Worm (Caenorhabditis elegans): Measurements from ENCODE around the gene eef-1B.1.
A peak's percentile ranks its signal among the peaks of the same experiment; 100 is the strongest.

eef-1B.1 gene

ce11 chrIII:7940819-7941218, 32.4 kb downstream of the eef-1B.1 start, which contains the start of gene C29E4.12 (continued):
- peak; percentile 26 for TF ChIP-seq fkh-10 (GFP tag; optimal IDR thresholded peaks at IDR 0.05)
- TF ChIP-seq elt-2 (tag; optimal IDR thresholded peaks at IDR 0.05): no peak
- TF ChIP-seq pqm-1 (tag; optimal IDR thresholded peaks at IDR 0.05): peak; percentile 11
- TF ChIP-seq egl-5 (tag; optimal IDR thresholded peaks at IDR 0.05): peak; percentile 38
- peak; percentile 91 for TF ChIP-seq lin-15B (tag; optimal IDR thresholded peaks at IDR 0.05)
- peak; percentile 38 for TF ChIP-seq hmg-11 (tag; optimal IDR thresholded peaks at IDR 0.05)
- peak; percentile 83 for TF ChIP-seq nfya-1 (tag; optimal IDR thresholded peaks at IDR 0.05; ENCODE audit: insufficient read depth)
- TF ChIP-seq snpc-4 (tag; optimal IDR thresholded peaks at IDR 0.05): no peak
- no peak for TF ChIP-seq eor-1 (tag; optimal IDR thresholded peaks at IDR 0.05)
- no peak for TF ChIP-seq egl-27 (tag; optimal IDR thresholded peaks at IDR 0.05)
- TF ChIP-seq lsy-12 (tag; optimal IDR thresholded peaks at IDR 0.05): no peak
- no peak for TF ChIP-seq elt-1 (tag; optimal IDR thresholded peaks at IDR 0.05)
- TF ChIP-seq lin-39 (tag; optimal IDR thresholded peaks at IDR 0.05): peak; percentile 41
- TF ChIP-seq fos-1 (tag; optimal IDR thresholded peaks at IDR 0.05): no peak
- TF ChIP-seq ama-1 (optimal IDR thresholded peaks at IDR 0.05): no peak

ce11 chrIII:7937548-7937947, 35.6 kb downstream of the eef-1B.1 start, which contains the start of gene C29E4.10:
Gene C29E4.10, plus strand, starts transcription at chrIII:7937848.
- TF ChIP-seq ceh-9 (tag; optimal IDR thresholded peaks at IDR 0.05) (no peak), egl-5 (tag; optimal IDR thresholded peaks at IDR 0.05) (no peak), daf-12 (tag; optimal IDR thresholded peaks at IDR 0.05) (no peak), nhr-11 (tag; optimal IDR thresholded peaks at IDR 0.05) (no peak), fkh-2 (tag; optimal IDR thresholded peaks at IDR 0.05) (no peak), fos-1 (tag; optimal IDR thresholded peaks at IDR 0.05) (no peak), snpc-4 (tag; optimal IDR thresholded peaks at IDR 0.05) (no peak), nhr-23 (tag; optimal IDR thresholded peaks at IDR 0.05) (no peak), pha-4 (tag; optimal IDR thresholded peaks at IDR 0.05) (no peak), nhr-237 (tag; optimal IDR thresholded peaks at IDR 0.05) (no peak), ceh-82 (tag; optimal IDR thresholded peaks at IDR 0.05) (no peak), nhr-43 (tag; optimal IDR thresholded peaks at IDR 0.05; ENCODE audit: poor library complexity, severe bottlenecking) (no peak), egl-27 (tag; optimal IDR thresholded peaks at IDR 0.05) (no peak), lin-15B (tag; optimal IDR thresholded peaks at IDR 0.05) (no peak), ztf-4 (tag; optimal IDR thresholded peaks at IDR 0.05) (no peak)

ce11 chrIII:7933235-7933634, 40.0 kb downstream of the eef-1B.1 start, which contains the start of gene ran-2:
Gene ran-2, plus strand, starts transcription at chrIII:7933535.
- TF ChIP-seq nhr-67 (tag; optimal IDR thresholded peaks at IDR 0.05): no peak
- TF ChIP-seq elt-2 (tag; optimal IDR thresholded peaks at IDR 0.05): peak; percentile 39

ce11 chrIII:7928549-7929129, 44.5 kb downstream of the eef-1B.1 start, which contains the start of the genes C29E4.13 and npp-15:
Gene C29E4.13, minus strand, starts transcription at chrIII:7928717.
Gene npp-15, plus strand, starts transcription at chrIII:7929043.
- TF ChIP-seq nhr-23 (tag; optimal IDR thresholded peaks at IDR 0.05): peak; percentile 13
- no peak for TF ChIP-seq skn-1 (tag; optimal IDR thresholded peaks at IDR 0.05)
- no peak for TF ChIP-seq egl-27 (tag; optimal IDR thresholded peaks at IDR 0.05)
- peak; percentile 19 for TF ChIP-seq elt-2 (tag; optimal IDR thresholded peaks at IDR 0.05)
- TF ChIP-seq pha-4 (tag; optimal IDR thresholded peaks at IDR 0.05): peak; percentile 71
- TF ChIP-seq unc-39 (tag; optimal IDR thresholded peaks at IDR 0.05): no peak
- TF ChIP-seq nhr-25 (tag; optimal IDR thresholded peaks at IDR 0.05): peak; percentile 8
- no peak for TF ChIP-seq lin-39 (tag; optimal IDR thresholded peaks at IDR 0.05)
- TF ChIP-seq lin-15B (tag; optimal IDR thresholded peaks at IDR 0.05): peak; percentile 61
- TF ChIP-seq ztf-11 (tag; optimal IDR thresholded peaks at IDR 0.05): no peak
- TF ChIP-seq snpc-4 (tag; optimal IDR thresholded peaks at IDR 0.05): peak; percentile 10

ce11 chrIII:7925968-7926367, 47.2 kb downstream of the eef-1B.1 start:
- TF ChIP-seq ztf-11 (tag; optimal IDR thresholded peaks at IDR 0.05) (no peak), pqm-1 (tag; optimal IDR thresholded peaks at IDR 0.05) (no peak), snpc-4 (tag; optimal IDR thresholded peaks at IDR 0.05) (peak; percentile 3), nhr-28 (tag; optimal IDR thresholded peaks at IDR 0.05) (no peak), unc-39 (tag; optimal IDR thresholded peaks at IDR 0.05) (no peak), pha-4 (tag; optimal IDR thresholded peaks at IDR 0.05) (peak; percentile 48), daf-12 (tag; optimal IDR thresholded peaks at IDR 0.05) (no peak), aly-2 (tag; optimal IDR thresholded peaks at IDR 0.05) (no peak), ceh-9 (tag; optimal IDR thresholded peaks at IDR 0.05) (no peak), elt-3 (tag; optimal IDR thresholded peaks at IDR 0.05) (no peak), unc-62 (GFP tag; optimal IDR thresholded peaks at IDR 0.05) (no peak)

Measured in whole organism, L3 larva.